Worm (Caenorhabditis elegans) whole organism, L4 larva: ENCODE measurements around the gene srx-44.

ENCODE experiments used
- D1046.2 ChIP-seq: fragments of 200-800 bp; sonication (Bioruptor generic); IDR thresholded peaks from 2 replicates; pipeline ENCODE4 v1.3.6; 2022; ENCODE audit warnings: missing genetic modification characterization, missing compliant biosample characterization
- F44E2.7 ChIP-seq: fragments of 200-800 bp; sonication (Bioruptor generic); IDR thresholded peaks from 2 replicates; pipeline ENCODE4 v2.1.2; 2022; ENCODE audit warnings: missing genetic modification characterization, missing compliant biosample characterization
- F49E8.2 ChIP-seq: sonication (generic microtip); optimal IDR thresholded peaks from 2 replicates; lab custom pipeline; 2016; ENCODE audit warnings: missing compliant biosample characterization, mild to moderate bottlenecking, missing genetic modification characterization, borderline replicate concordance
- Y105C5A.15 ChIP-seq: fragments of 200-800 bp; sonication (Bioruptor generic); IDR thresholded peaks from 2 replicates; pipeline ENCODE4 v1.3.6; 2022; ENCODE audit warnings: missing genetic modification characterization, missing compliant biosample characterization
- Y75B8A.6 ChIP-seq: fragments of 200-800 bp; sonication (Bioruptor generic); IDR thresholded peaks from 2 replicates; pipeline ENCODE4 v1.3.6; 2022; ENCODE audit warnings: missing genetic modification reagents, missing genetic modification characterization, missing compliant biosample characterization
- aha-1 ChIP-seq: fragments of 150-350 bp; peaks from one replicate; lab custom pipeline; 2014; ENCODE audit warnings: missing biosample characterization, missing genetic modification characterization
- arid-1 ChIP-seq: fragments of 200-800 bp; sonication (Bioruptor generic); conservative IDR thresholded peaks from 2 replicates; pipeline ENCODE4 v1.3.6; 2022; ENCODE audit warnings: missing genetic modification reagents, missing genetic modification characterization, missing compliant biosample characterization
- ceh-20 ChIP-seq: fragments of 200-800 bp; sonication (Bioruptor generic); IDR thresholded peaks from 2 replicates; pipeline ENCODE4 v1.3.6; 2022; ENCODE audit warnings: missing genetic modification reagents, missing genetic modification characterization, missing compliant biosample characterization
- ceh-44 ChIP-seq: fragments of 200-800 bp; sonication (Bioruptor generic); IDR thresholded peaks from 2 replicates; pipeline ENCODE4 v1.3.6; 2022; ENCODE audit warnings: missing genetic modification reagents, missing genetic modification characterization, missing compliant biosample characterization
- ceh-62 ChIP-seq: sonication (generic microtip); optimal IDR thresholded peaks from 2 replicates; lab custom pipeline; 2017; ENCODE audit warnings: missing biosample characterization, missing genetic modification characterization
- cey-2 ChIP-seq: sonication (generic microtip); optimal IDR thresholded peaks from 3 replicates; lab custom pipeline; 2017; ENCODE audit warnings: missing genetic modification characterization, mild to moderate bottlenecking, missing compliant biosample characterization, antibody characterized with exemption, borderline replicate concordance; ENCODE audit not compliant: insufficient read depth
- daf-12 ChIP-seq: fragments of 150-350 bp; optimal IDR thresholded peaks from 2 replicates; lab custom pipeline; 2014; ENCODE audit warnings: missing biosample characterization, missing genetic modification reagents, missing genetic modification characterization
- dmd-8 ChIP-seq: fragments of 200-800 bp; sonication (Bioruptor generic); IDR thresholded peaks from 2 replicates; pipeline ENCODE4 v1.3.6; 2022; ENCODE audit warnings: missing genetic modification characterization, missing compliant biosample characterization
- dve-1 ChIP-seq: sonication (generic microtip); optimal IDR thresholded peaks from 2 replicates; lab custom pipeline; 2017; ENCODE audit warnings: antibody characterized with exemption, mild to moderate bottlenecking, missing genetic modification characterization, missing compliant biosample characterization; ENCODE audit not compliant: insufficient read depth
- hlh-11 ChIP-seq: fragments of 200-800 bp; sonication (Bioruptor generic); optimal IDR thresholded peaks from 2 replicates; lab custom pipeline; 2018; ENCODE audit warnings: mild to moderate bottlenecking, missing genetic modification characterization, missing compliant biosample characterization
- hmg-1.1 ChIP-seq: fragments of 200-800 bp; sonication (Bioruptor generic); IDR thresholded peaks from 2 replicates; pipeline ENCODE4 v1.3.6; 2022; ENCODE audit warnings: missing genetic modification reagents, missing genetic modification characterization, missing compliant biosample characterization
- jun-1 ChIP-seq: fragments of 150-350 bp; optimal IDR thresholded peaks from 2 replicates; lab custom pipeline; 2014; ENCODE audit warnings: missing biosample characterization, missing genetic modification reagents, missing genetic modification characterization
- lin-1 ChIP-seq: fragments of 200-800 bp; sonication (Bioruptor generic); IDR thresholded peaks from 2 replicates; pipeline ENCODE4 v1.3.6; 2022; ENCODE audit warnings: missing genetic modification reagents, missing genetic modification characterization, missing compliant biosample characterization
- lin-39 ChIP-seq: fragments of 150-350 bp; optimal IDR thresholded peaks from 2 replicates; lab custom pipeline; 2014; ENCODE audit warnings: missing biosample characterization, missing genetic modification reagents, missing genetic modification characterization
- lsy-2 ChIP-seq, 2 experiments: fragments of 150-350 bp in 1 of 2; sonication (generic microtip) in 1 of 2; optimal IDR thresholded peaks; 2 replicates each; lab custom pipeline; 2014 to 2017; ENCODE audit warnings: missing biosample characterization in 2 of 2, missing genetic modification characterization in 2 of 2
- madf-5 ChIP-seq, 2 experiments: fragments of 200-800 bp; sonication (Bioruptor generic); IDR thresholded peaks; 2 replicates each; pipeline ENCODE4 v1.3.6; 2022; ENCODE audit warnings: missing compliant biosample characterization in 2 of 2, missing genetic modification characterization in 2 of 2
- mdl-1 ChIP-seq, 2 experiments: fragments of 150-350 bp in 1 of 2; sonication (generic microtip) in 1 of 2; optimal IDR thresholded peaks; 2 replicates each; lab custom pipeline; 2014 to 2017; ENCODE audit warnings: missing biosample characterization in 2 of 2, missing genetic modification characterization in 2 of 2
- mep-1 ChIP-seq: fragments of 150-350 bp; sonication (generic microtip); optimal IDR thresholded peaks from 3 replicates; lab custom pipeline; 2014; ENCODE audit warnings: missing biosample characterization, missing genetic modification characterization
- mxl-2 ChIP-seq: fragments of 200-800 bp; sonication (Bioruptor generic); conservative IDR thresholded peaks from 2 replicates; pipeline ENCODE4 v1.3.6; 2022; ENCODE audit warnings: missing genetic modification reagents, missing genetic modification characterization, missing compliant biosample characterization
- mxl-3 ChIP-seq: fragments of 200-800 bp; sonication (Bioruptor generic); optimal IDR thresholded peaks from 2 replicates; lab custom pipeline; 2018; ENCODE audit warnings: mild to moderate bottlenecking, missing genetic modification characterization, missing compliant biosample characterization
- nhr-102 ChIP-seq: sonication (generic microtip); optimal IDR thresholded peaks from 2 replicates; lab custom pipeline; 2016; ENCODE audit warnings: mild to moderate bottlenecking, missing genetic modification characterization, moderate library complexity, missing compliant biosample characterization
- nhr-6 ChIP-seq: fragments of 150-350 bp; optimal IDR thresholded peaks from 2 replicates; lab custom pipeline; 2014; ENCODE audit warnings: missing biosample characterization, missing genetic modification characterization
- set-16 ChIP-seq: fragments of 200-800 bp; sonication (Bioruptor generic); IDR thresholded peaks from 2 replicates; pipeline ENCODE4 v1.3.6; 2022; ENCODE audit warnings: missing genetic modification reagents, missing genetic modification characterization, missing compliant biosample characterization
- snpc-4 ChIP-seq: fragments of 150-350 bp; optimal IDR thresholded peaks from 2 replicates; lab custom pipeline; 2014; ENCODE audit warnings: missing biosample characterization, missing genetic modification characterization
- tra-1 ChIP-seq: fragments of 200-800 bp; sonication (Bioruptor generic); IDR thresholded peaks from 2 replicates; pipeline ENCODE4 v1.3.6; 2022; ENCODE audit warnings: missing genetic modification reagents, missing genetic modification characterization, missing compliant biosample characterization
- unc-39 ChIP-seq: sonication (generic microtip); optimal IDR thresholded peaks from 2 replicates; lab custom pipeline; 2017; ENCODE audit warnings: missing biosample characterization, missing genetic modification characterization
- unc-62 ChIP-seq, 3 experiments: fragments of 150-350 bp in 1 of 3; sonication (generic microtip); optimal IDR thresholded peaks in 2 of 3; peaks in 1 of 3; 1 replicate in 1 of 3; 2 replicates in 2 of 3; lab custom pipeline; 2014 to 2017; ENCODE audit warnings: missing biosample characterization in 3 of 3, missing genetic modification characterization in 3 of 3, missing genetic modification reagents in 3 of 3, missing genotype in 1 of 3
- zfp-3 ChIP-seq: fragments of 200-800 bp; sonication (Bioruptor generic); conservative IDR thresholded peaks from 2 replicates; pipeline ENCODE4 v1.3.6; 2022; ENCODE audit warnings: missing genetic modification reagents, missing genetic modification characterization, missing compliant biosample characterization

srx-44 gene

DNA sequence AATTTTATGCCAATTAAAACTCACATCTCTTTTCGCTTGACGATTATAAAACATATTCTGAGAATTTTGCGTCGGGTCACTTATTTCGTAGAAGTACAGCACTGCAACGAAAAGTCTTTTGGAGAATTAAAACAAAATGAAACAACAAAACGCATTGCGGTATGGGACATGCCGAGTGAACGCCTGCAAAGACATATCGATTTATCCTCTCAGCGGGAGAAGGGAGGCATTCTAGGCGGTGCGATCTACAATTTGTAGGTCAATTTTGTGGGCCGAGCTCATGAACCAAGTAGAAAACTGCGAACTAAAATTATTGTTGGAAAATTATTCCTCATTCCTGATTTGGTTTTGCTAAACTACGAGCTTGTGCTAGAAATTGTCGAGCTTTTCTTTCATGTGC, 33.2 kb downstream of the srx-44 start, which contains the start of gene F14H3.3:
Gene F14H3.3, minus strand, starts transcription at position 101 of the 400 bp plus-strand sequence.
- TF ChIP-seq aha-1 (peak; percentile 52), set-16 (GFP tag; lab: Robert Waterston, UW) (no peak), Y75B8A.6 (GFP tag; lab: Robert Waterston, UW) (no peak)

DNA sequence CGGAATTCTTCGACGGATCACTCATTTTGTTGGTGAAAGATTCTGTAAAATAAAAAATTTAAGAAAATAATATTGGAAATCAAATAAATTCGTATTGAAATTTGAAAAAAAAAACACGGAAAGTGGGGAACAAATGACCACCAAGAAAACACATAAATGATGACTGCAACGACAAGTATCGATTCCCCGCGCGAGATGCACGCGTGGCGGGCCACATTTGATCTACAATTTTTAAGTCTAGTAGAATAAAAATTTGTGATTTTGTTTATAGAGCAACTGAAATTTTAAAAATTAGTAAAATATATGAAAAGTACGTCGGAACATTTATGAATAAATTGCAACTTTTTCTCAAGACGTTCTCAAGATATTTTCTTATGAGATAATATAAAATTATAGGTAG, 34.9 kb downstream of the srx-44 start, which contains the start of gene F14H3.4:
Gene F14H3.4, minus strand, starts transcription at position 42 of the 400 bp plus-strand sequence.
- no peak for TF ChIP-seq dve-1 (tag; lab: Kevin White, UChicago)
- no peak for TF ChIP-seq snpc-4
- TF ChIP-seq D1046.2 (GFP tag; lab: Robert Waterston, UW), result no peak

ce11 chrV:16057010-16057463, 36.9 kb downstream of the srx-44 start, which contains the start of gene F14H3.5:
Gene F14H3.5 (minus strand): TSS chrV:16057060.
- TF ChIP-seq dmd-8 (GFP tag; lab: Robert Waterston, UW) (no peak), hlh-11 (no peak), madf-5 (GFP tag; IDR thresholded peaks at IDR 0.05; lab: Robert Waterston, UW) (no peak), jun-1 (tag; lab: Kevin White, UChicago) (no peak), arid-1 (GFP tag; lab: Robert Waterston, UW) (no peak), Y75B8A.6 (GFP tag; lab: Robert Waterston, UW) (no peak), ceh-62 (tag; lab: Kevin White, UChicago) (no peak), daf-12 (no peak), nhr-6 (tag; lab: Kevin White, UChicago) (no peak), mxl-2 (no peak), cey-2 (tag; lab: Kevin White, UChicago) (no peak), lin-39 (tag; lab: Kevin White, UChicago) (no peak), hmg-1.1 (GFP tag; lab: Robert Waterston, UW) (no peak), D1046.2 (GFP tag; lab: Robert Waterston, UW) (no peak)

DNA sequence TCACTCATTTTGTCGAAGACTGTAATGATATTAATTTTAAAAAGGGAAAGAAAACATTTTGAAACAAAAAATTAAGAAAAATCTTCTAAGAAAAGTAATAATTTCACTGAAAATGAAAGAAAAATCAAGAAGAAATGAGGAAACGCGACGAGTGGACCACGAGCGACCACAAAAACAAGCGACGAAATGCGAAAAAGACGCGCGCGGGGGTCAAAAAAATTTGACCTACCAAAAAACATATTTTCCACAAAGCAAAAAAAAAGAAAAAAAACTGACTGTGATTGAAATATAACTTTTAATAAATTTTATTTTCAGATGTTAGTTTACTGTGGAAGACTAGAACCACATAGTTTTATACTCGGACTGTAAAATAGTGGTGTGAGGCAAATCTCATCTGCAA, 38.7 kb downstream of the srx-44 start, which contains the start of gene F14H3.6:
Gene F14H3.6, minus strand, starts transcription at position 22 of the 400 bp plus-strand sequence.
- no peak for TF ChIP-seq mep-1
- no peak for TF ChIP-seq F49E8.2
- no peak for TF ChIP-seq Y105C5A.15 (GFP tag; lab: Robert Waterston, UW)
- TF ChIP-seq lin-1 (GFP tag; lab: Robert Waterston, UW), result no peak
- TF ChIP-seq tra-1 (GFP tag; lab: Robert Waterston, UW), result no peak
- TF ChIP-seq ceh-62 (tag; lab: Kevin White, UChicago), result no peak
- no peak for TF ChIP-seq lsy-2 (tag; optimal IDR thresholded peaks at IDR 0.05; lab: Kevin White, UChicago)
- no peak for TF ChIP-seq unc-62 (GFP tag; optimal IDR thresholded peaks at IDR 0.05 in 1 of 2; lab: Kevin White, UChicago)
- TF ChIP-seq unc-62 (tag; optimal IDR thresholded peaks at IDR 0.05; lab: Kevin White, UChicago), result no peak
- no peak for TF ChIP-seq nhr-102 (tag; lab: Kevin White, UChicago)
- TF ChIP-seq unc-39, result no peak
- TF ChIP-seq D1046.2 (GFP tag; lab: Robert Waterston, UW), result no peak
- no peak for TF ChIP-seq set-16 (GFP tag; lab: Robert Waterston, UW)
- TF ChIP-seq ceh-20 (GFP tag; lab: Robert Waterston, UW), result no peak
- TF ChIP-seq daf-12, result no peak
- TF ChIP-seq hmg-1.1 (GFP tag; lab: Robert Waterston, UW), result no peak
- no peak for TF ChIP-seq mdl-1 (tag; optimal IDR thresholded peaks at IDR 0.05; lab: Kevin White, UChicago)
- TF ChIP-seq mxl-3 (GFP tag; lab: Kevin White, UChicago), result no peak
- TF ChIP-seq F44E2.7 (GFP tag; lab: Robert Waterston, UW), result no peak
- TF ChIP-seq zfp-3 (GFP tag; lab: Robert Waterston, UW), result no peak
- no peak for TF ChIP-seq ceh-44
